Worm (Caenorhabditis elegans) whole organism, L3 larva: ENCODE measurements around the gene srw-130.

Experiments
- ZK546.5 ChIP-seq: sonication (generic microtip); optimal IDR thresholded peaks from 2 replicates; lab custom pipeline; 2017; ENCODE audit warnings: missing biosample characterization, missing genetic modification characterization
- ama-1 ChIP-seq: fragments of 150-350 bp; optimal IDR thresholded peaks from 2 replicates; lab custom pipeline; 2018
- ceh-82 ChIP-seq: fragments of 150-350 bp; optimal IDR thresholded peaks from 2 replicates; lab custom pipeline; 2014; ENCODE audit warnings: missing biosample characterization, missing genetic modification characterization
- daf-12 ChIP-seq: fragments of 150-350 bp; optimal IDR thresholded peaks from 2 replicates; lab custom pipeline; 2014; ENCODE audit warnings: missing biosample characterization, missing genetic modification reagents, missing genetic modification characterization
- elt-1 ChIP-seq: fragments of 150-350 bp; optimal IDR thresholded peaks from 2 replicates; lab custom pipeline; 2014; ENCODE audit warnings: missing biosample characterization, missing genetic modification characterization
- fkh-2 ChIP-seq: fragments of 150-350 bp; optimal IDR thresholded peaks from 2 replicates; lab custom pipeline; 2014; ENCODE audit warnings: missing biosample characterization, missing genetic modification reagents, missing genetic modification characterization
- fos-1 ChIP-seq: fragments of 150-350 bp; optimal IDR thresholded peaks from 2 replicates; lab custom pipeline; 2014; ENCODE audit warnings: missing biosample characterization, missing genetic modification characterization
- lin-39 ChIP-seq: fragments of 150-350 bp; optimal IDR thresholded peaks from 2 replicates; lab custom pipeline; 2018; ENCODE audit warnings: missing biosample characterization, missing genetic modification reagents, missing genetic modification characterization
- mdl-1 ChIP-seq: fragments of 150-350 bp; optimal IDR thresholded peaks from 2 replicates; lab custom pipeline; 2014; ENCODE audit warnings: missing biosample characterization, missing genetic modification characterization
- nhr-11 ChIP-seq: fragments of 150-350 bp; optimal IDR thresholded peaks from 2 replicates; lab custom pipeline; 2014; ENCODE audit warnings: missing biosample characterization, missing genetic modification characterization
- nhr-12 ChIP-seq: fragments of 150-350 bp; optimal IDR thresholded peaks from 2 replicates; lab custom pipeline; 2014; ENCODE audit warnings: missing biosample characterization, missing genetic modification characterization
- nhr-28 ChIP-seq: fragments of 150-350 bp; optimal IDR thresholded peaks from 2 replicates; lab custom pipeline; 2014; ENCODE audit warnings: missing biosample characterization, missing genetic modification characterization
- nhr-76 ChIP-seq: fragments of 150-350 bp; sonication (generic microtip); optimal IDR thresholded peaks from 5 replicates; lab custom pipeline; 2014; ENCODE audit warnings: missing biosample characterization, missing genetic modification characterization
- zag-1 ChIP-seq: fragments of 150-350 bp; optimal IDR thresholded peaks from 2 replicates; lab custom pipeline; 2014; ENCODE audit warnings: missing biosample characterization, missing genetic modification characterization

- no peak for TF ChIP-seq mdl-1 (tag; lab: Kevin White, UChicago)
- TF ChIP-seq ceh-82 (tag; lab: Kevin White, UChicago), result no peak
- no peak for TF ChIP-seq nhr-12 (tag; lab: Kevin White, UChicago)
- TF ChIP-seq daf-12 (tag; lab: Kevin White, UChicago), result no peak
- no peak for TF ChIP-seq nhr-76 (tag; lab: Kevin White, UChicago)
- TF ChIP-seq elt-1 (tag; lab: Kevin White, UChicago), result no peak
- TF ChIP-seq zag-1 (tag; lab: Kevin White, UChicago), result no peak
- TF ChIP-seq fkh-2 (tag; lab: Kevin White, UChicago), result no peak
- TF ChIP-seq nhr-11 (tag; lab: Kevin White, UChicago), result no peak
- no peak for TF ChIP-seq ZK546.5 (tag; lab: Kevin White, UChicago)
- TF ChIP-seq ama-1, result no peak
- no peak for TF ChIP-seq fos-1 (tag; lab: Kevin White, UChicago)
- no peak for TF ChIP-seq lin-39 (tag; lab: Kevin White, UChicago)
- TF ChIP-seq nhr-28, result no peak
Measured at ce11 chrV:3530403-3530802, 18.3 kb downstream of the srw-130 start, which contains the start of gene srbc-66.
